Worm (Caenorhabditis elegans) whole organism, mixed stage, embryonic: ENCODE data around the gene R31.2.

Source experiments
- ces-1 ChIP-seq: fragments of 150-350 bp; optimal IDR thresholded peaks from 2 replicates; lab custom pipeline; 2014; ENCODE audit warnings: missing biosample characterization, missing genetic modification reagents, missing genetic modification characterization
- elt-1 ChIP-seq: sonication (generic microtip); optimal IDR thresholded peaks from 2 replicates; lab custom pipeline; 2017; ENCODE audit warnings: missing genetic modification characterization, mild to moderate bottlenecking, missing compliant biosample characterization, antibody characterized with exemption, moderate library complexity, borderline replicate concordance; ENCODE audit not compliant: insufficient read depth
- elt-3 ChIP-seq: fragments of 150-350 bp; optimal IDR thresholded peaks from 2 replicates; lab custom pipeline; 2014; ENCODE audit warnings: missing biosample characterization, missing genetic modification characterization
- mab-5 ChIP-seq: fragments of 150-350 bp; optimal IDR thresholded peaks from 2 replicates; lab custom pipeline; 2014; ENCODE audit warnings: missing biosample characterization, missing genetic modification characterization
- mep-1 ChIP-seq: fragments of 150-350 bp; optimal IDR thresholded peaks from 2 replicates; lab custom pipeline; 2017; ENCODE audit warnings: missing biosample characterization, missing genetic modification reagents, missing genetic modification characterization, inconsistent platforms
- nhr-2 ChIP-seq: fragments of 150-350 bp; optimal IDR thresholded peaks from 2 replicates; lab custom pipeline; 2014; ENCODE audit warnings: missing biosample characterization, missing genetic modification characterization
- nhr-76 ChIP-seq: sonication (generic microtip); optimal IDR thresholded peaks from 2 replicates; lab custom pipeline; 2017; ENCODE audit warnings: missing biosample characterization, missing genetic modification characterization
- pha-4 ChIP-seq: fragments of 150-350 bp; optimal IDR thresholded peaks from 2 replicates; lab custom pipeline; 2018; ENCODE audit warnings: missing biosample characterization, missing genetic modification reagents, missing genetic modification characterization
- sptf-1 ChIP-seq: sonication (generic microtip); optimal IDR thresholded peaks from 2 replicates; lab custom pipeline; 2017; ENCODE audit warnings: mild to moderate bottlenecking, missing genetic modification characterization, moderate library complexity, missing compliant biosample characterization
- unc-39 ChIP-seq: fragments of 150-350 bp; optimal IDR thresholded peaks from 2 replicates; lab custom pipeline; 2014; ENCODE audit warnings: missing biosample characterization, missing genetic modification characterization
- unc-62 ChIP-seq: fragments of 150-350 bp; optimal IDR thresholded peaks from 2 replicates; lab custom pipeline; 2014; ENCODE audit warnings: missing biosample characterization, missing genetic modification reagents, missing genetic modification characterization
- zip-8 ChIP-seq: fragments of 150-350 bp; optimal IDR thresholded peaks from 2 replicates; lab custom pipeline; 2014; ENCODE audit warnings: missing biosample characterization, missing genetic modification characterization

DNA sequence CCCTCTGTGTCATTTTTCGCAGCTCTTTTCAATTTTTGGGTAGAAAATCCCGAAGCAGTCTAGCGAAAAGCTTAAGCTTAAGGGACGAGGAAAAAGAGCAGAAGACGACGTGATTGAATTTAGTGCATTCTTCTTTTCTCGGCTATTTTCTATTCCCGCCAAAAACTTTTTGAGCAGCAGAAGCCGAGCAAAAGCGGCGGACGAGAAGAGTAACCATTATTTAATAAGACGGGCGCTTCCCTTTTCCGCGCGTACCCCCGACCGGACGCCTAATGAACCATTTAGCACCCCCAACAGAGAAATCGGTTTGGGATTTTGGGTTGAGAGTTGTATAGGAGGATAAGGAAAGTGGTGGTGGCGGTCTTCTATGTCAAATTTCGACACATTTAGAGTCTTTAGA lies 36.2 kb downstream of the R31.2 start:
- TF ChIP-seq sptf-1: no peak
- TF ChIP-seq nhr-2 (tag; lab: Kevin White, UChicago): no peak
- TF ChIP-seq mep-1 (tag; lab: Kevin White, UChicago): no peak
- no peak for TF ChIP-seq nhr-76 (tag; lab: Kevin White, UChicago)
- peak; percentile 98 for TF ChIP-seq ces-1 (GFP tag; lab: Kevin White, UChicago)
- no peak for TF ChIP-seq unc-62 (GFP tag; lab: Kevin White, UChicago)
- TF ChIP-seq zip-8: no peak
- TF ChIP-seq elt-1 (tag; lab: Kevin White, UChicago): no peak
- no peak for TF ChIP-seq unc-39 (tag; lab: Kevin White, UChicago)
- no peak for TF ChIP-seq mab-5 (tag; lab: Kevin White, UChicago)
- TF ChIP-seq pha-4 (tag; lab: Kevin White, UChicago): no peak
- no peak for TF ChIP-seq elt-3 (tag; lab: Kevin White, UChicago)
